Fruit fly (Drosophila melanogaster): ENCODE data around the gene CecC.

CecC gene

DNA sequence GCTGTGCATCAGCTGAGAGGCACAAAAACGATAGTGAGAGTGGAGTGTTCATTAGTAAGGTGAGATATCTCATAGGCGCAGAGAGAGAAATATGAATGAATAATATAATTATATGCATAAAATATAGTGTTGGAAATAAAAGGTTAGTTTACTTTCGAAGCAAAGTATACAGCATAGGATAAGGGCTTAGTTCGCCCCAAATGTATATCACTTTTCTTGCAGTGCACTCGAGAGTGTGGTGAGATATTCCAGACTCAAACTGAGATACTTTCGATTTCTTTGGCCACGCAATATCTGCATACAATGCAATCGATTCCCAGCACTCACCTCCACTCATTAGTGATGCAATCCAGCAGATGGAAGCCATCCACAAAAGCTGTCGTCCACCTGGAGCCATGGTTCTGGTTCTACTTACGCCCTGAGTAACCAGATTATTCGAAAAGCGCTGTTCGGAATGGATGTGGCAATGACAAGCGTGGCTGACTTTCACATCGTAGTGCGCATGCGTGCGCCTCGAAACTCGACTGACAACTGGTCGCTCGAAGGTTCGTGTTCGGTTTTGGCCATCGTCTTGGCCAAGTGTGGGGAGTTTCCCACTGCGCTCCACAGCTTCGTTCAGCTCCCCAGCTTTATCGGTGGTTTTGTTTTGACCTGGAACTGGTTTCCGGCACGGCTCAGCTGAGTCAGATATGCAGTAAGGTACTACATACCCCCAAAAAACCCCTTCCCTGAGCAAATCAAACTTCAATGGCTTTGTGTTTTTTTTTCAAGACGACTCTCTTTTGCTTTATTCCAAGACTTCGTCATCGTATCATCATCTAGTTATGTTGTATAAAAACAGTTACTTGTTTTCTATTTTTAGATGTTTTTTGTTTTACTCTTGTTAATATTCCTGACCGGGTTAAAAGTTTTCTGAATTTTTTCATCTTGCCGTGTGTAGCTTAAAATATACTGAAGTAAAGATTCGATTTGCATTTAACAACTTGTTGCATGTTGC lies 45.3 kb upstream of the CecC start, which contains the start of gene Rsod (continued):
- TF ChIP-seq CG12104 (GFP tag; optimal IDR thresholded peaks at IDR 0.05) (peak; percentile 28), Awh (GFP tag; IDR thresholded peaks at IDR 0.05) (peak; percentile 86), CG18011 (GFP tag; optimal IDR thresholded peaks at IDR 0.05) (no peak), CG15479 (GFP tag; optimal IDR thresholded peaks at IDR 0.05) (no peak), CG3065 (GFP tag; optimal IDR thresholded peaks at IDR 0.05) (no peak), ab (GFP tag; optimal IDR thresholded peaks at IDR 0.05) (no peak), CG4617 (GFP tag; optimal IDR thresholded peaks at IDR 0.05; ENCODE audit: borderline replicate concordance) (no peak), Atf3 (GFP tag; optimal IDR thresholded peaks at IDR 0.05) (no peak), CG8281 (tag; optimal IDR thresholded peaks at IDR 0.05) (no peak), CG1832 (GFP tag; optimal IDR thresholded peaks at IDR 0.05) (no peak), CG17912 (GFP tag; optimal IDR thresholded peaks at IDR 0.05) (no peak), CG11456 (GFP tag; IDR thresholded peaks at IDR 0.05) (peak; percentile 63; the same call in 2 of the 3 replicates), croc (GFP tag; conservative IDR thresholded peaks at IDR 0.05) (peak; percentile 35; the same call in 2 of the 3 replicates), gce (GFP tag; IDR thresholded peaks at IDR 0.05) (peak; percentile 82), MBD-R2 (GFP tag; IDR thresholded peaks at IDR 0.05) (peak; percentile 32; the same call in 1 of the 2 replicates), CG6813 (GFP tag; optimal IDR thresholded peaks at IDR 0.05) (no peak), MESR4 (GFP tag; optimal IDR thresholded peaks at IDR 0.05) (no peak), CG18476 (GFP tag; optimal IDR thresholded peaks at IDR 0.05) (peak; percentile 24), Ravus (GFP tag; IDR thresholded peaks at IDR 0.05) (no peak; the same call in 1 of the 2 replicates), Bgb (GFP tag; IDR thresholded peaks at IDR 0.05; ENCODE audit: partially characterized antibody) (no peak), hth (optimal IDR thresholded peaks at IDR 0.05) (no peak), Hsf (GFP tag; optimal IDR thresholded peaks at IDR 0.05) (peak; percentile 47), Lim3 (GFP tag; IDR thresholded peaks at IDR 0.05) (peak; percentile 67), CG11247 (GFP tag; IDR thresholded peaks at IDR 0.05) (peak; percentile 44), CG14860 (GFP tag; IDR thresholded peaks at IDR 0.05; ENCODE audit: partially characterized antibody) (no peak), CG2889 (GFP tag; IDR thresholded peaks at IDR 0.05) (no peak), lbe (GFP tag; optimal IDR thresholded peaks at IDR 0.05) (no peak), CG6689 (GFP tag; IDR thresholded peaks at IDR 0.05) (peak; percentile 79), CG10147 (GFP tag; optimal IDR thresholded peaks at IDR 0.05) (no peak), Hand (GFP tag; optimal IDR thresholded peaks at IDR 0.05) (no peak), CG13296 (GFP tag; optimal IDR thresholded peaks at IDR 0.05) (no peak), Blimp-1 (GFP tag; optimal IDR thresholded peaks at IDR 0.05) (peak; percentile 99), salm (tag; optimal IDR thresholded peaks at IDR 0.05) (peak; percentile 37), ken (GFP tag; IDR thresholded peaks at IDR 0.05) (peak; percentile 79), YL-1 (GFP tag; optimal IDR thresholded peaks at IDR 0.05) (no peak), Poxn (GFP tag; IDR thresholded peaks at IDR 0.05) (no peak), CG6791 (GFP tag; IDR thresholded peaks at IDR 0.05; ENCODE audit: partially characterized antibody) (no peak), hbn (GFP tag; IDR thresholded peaks at IDR 0.05; ENCODE audit: partially characterized antibody) (no peak), bbx (GFP tag; IDR thresholded peaks at IDR 0.05; ENCODE audit: partially characterized antibody) (peak; percentile 22; the same call in 1 of the 2 replicates), jing (GFP tag; optimal IDR thresholded peaks at IDR 0.05) (peak; percentile 15), tup (GFP tag; optimal IDR thresholded peaks at IDR 0.05) (no peak), ind (GFP tag; optimal IDR thresholded peaks at IDR 0.05) (peak; percentile 31), Nf-YA (GFP tag; IDR thresholded peaks at IDR 0.05) (peak; percentile 27; the same call in 1 of the 2 replicates), sr (GFP tag; IDR thresholded peaks at IDR 0.05) (peak; percentile 14; the same call in 1 of the 3 replicates), CTCF (GFP tag; optimal IDR thresholded peaks at IDR 0.05) (no peak), CG7745 (tag; optimal IDR thresholded peaks at IDR 0.05) (no peak), CG9437 (GFP tag; optimal IDR thresholded peaks at IDR 0.05) (peak; percentile 15), NfI (GFP tag; optimal IDR thresholded peaks at IDR 0.05) (peak; percentile 64)

Data from whole organism, embryonic.